Worm (Caenorhabditis elegans): ENCODE measurements around the gene pals-39.

Gene pals-39

DNA sequence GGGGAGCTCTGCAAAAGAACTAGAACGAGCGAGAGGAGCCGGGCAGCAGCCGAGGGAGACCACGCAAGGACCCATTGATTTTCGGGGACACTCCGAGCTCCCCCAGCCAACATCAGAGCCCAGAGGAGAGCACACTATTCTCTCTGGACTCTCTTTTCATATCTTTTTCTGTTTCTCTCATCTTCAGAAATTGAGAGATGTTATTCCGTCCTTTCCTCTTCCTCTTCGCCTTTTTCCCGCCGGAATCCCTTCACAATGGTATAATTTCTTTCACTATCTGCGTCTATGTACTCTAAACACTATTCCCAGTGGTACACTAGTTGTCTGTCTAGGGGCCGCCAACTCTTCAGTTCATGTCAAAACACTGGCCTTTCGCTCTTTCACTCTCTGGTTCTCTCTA is 21.7 kb upstream of the pals-39 start (continued):
- TF ChIP-seq grh-1 (GFP tag; IDR thresholded peaks at IDR 0.05) (0 out of 2 replicates have a peak, but pooled peaks have one; percentile 27), mdl-1 (tag; optimal IDR thresholded peaks at IDR 0.05) (peak in 1 of 2 experiments; percentile 76), Y116A8C.19 (tag; optimal IDR thresholded peaks at IDR 0.05; ENCODE audit: borderline replicate concordance) (no peak), fkh-10 (GFP tag; optimal IDR thresholded peaks at IDR 0.05) (peak; percentile 96), ceh-82 (tag; optimal IDR thresholded peaks at IDR 0.05) (peak; percentile 34 to 62 (median 57)), snu-23 (GFP tag; optimal IDR thresholded peaks at IDR 0.05) (peak; percentile 91), nhr-85 (tag) (peak; percentile 85), fkh-4 (tag; optimal IDR thresholded peaks at IDR 0.05; ENCODE audit: borderline replicate concordance) (no peak), pqm-1 (tag; optimal IDR thresholded peaks at IDR 0.05) (no peak), ceh-63 (GFP tag; optimal IDR thresholded peaks at IDR 0.05) (peak; percentile 68), irx-1 (tag; optimal IDR thresholded peaks at IDR 0.05) (peak; percentile 88), hlh-17 (GFP tag; optimal IDR thresholded peaks at IDR 0.05; ENCODE audit: borderline replicate concordance) (no peak), ceh-8 (GFP tag; optimal IDR thresholded peaks at IDR 0.05) (peak; percentile 65), unc-62 (GFP tag; optimal IDR thresholded peaks at IDR 0.05) (no peak), nhr-11 (tag; optimal IDR thresholded peaks at IDR 0.05) (peak; percentile 49), ces-1 (GFP tag; optimal IDR thresholded peaks at IDR 0.05) (no peak), skn-1 (tag; optimal IDR thresholded peaks at IDR 0.05) (peak; percentile 45), efl-3 (GFP tag; optimal IDR thresholded peaks at IDR 0.05) (no peak), tbx-2 (tag; optimal IDR thresholded peaks at IDR 0.05) (peak; percentile 90), jun-1 (tag; optimal IDR thresholded peaks at IDR 0.05) (peak; percentile 36), alr-1 (tag; optimal IDR thresholded peaks at IDR 0.05; ENCODE audit: borderline replicate concordance) (no peak), ceh-88 (GFP tag; IDR thresholded peaks at IDR 0.05) (peak; percentile 53; the same call in 1 of the 2 replicates), sox-4 (tag; optimal IDR thresholded peaks at IDR 0.05) (no peak), unc-86 (tag; optimal IDR thresholded peaks at IDR 0.05) (peak; percentile 88), C16A3.4 (tag; optimal IDR thresholded peaks at IDR 0.05) (peak; percentile 64), unc-130 (tag; optimal IDR thresholded peaks at IDR 0.05) (peak; percentile 42), dpl-1 (GFP tag; optimal IDR thresholded peaks at IDR 0.05) (peak; percentile 53 to 72 (median 64)), elt-2 (tag; optimal IDR thresholded peaks at IDR 0.05) (no peak), lin-39 (tag; optimal IDR thresholded peaks at IDR 0.05) (no peak), egl-27 (tag; optimal IDR thresholded peaks at IDR 0.05) (peak; percentile 73 to 78), nhr-28 (tag; optimal IDR thresholded peaks at IDR 0.05) (no peak), C04F5.9 (tag; optimal IDR thresholded peaks at IDR 0.05) (no peak), efl-1 (optimal IDR thresholded peaks at IDR 0.05) (peak; percentile 78 to 82), efl-1 (GFP tag; optimal IDR thresholded peaks at IDR 0.05 in 1 of 2) (peak; percentile 49 to 92), lsy-2 (tag; optimal IDR thresholded peaks at IDR 0.05) (peak; percentile 75 to 83), nhr-77 (tag; optimal IDR thresholded peaks at IDR 0.05) (peak; percentile 85), egl-13 (tag; optimal IDR thresholded peaks at IDR 0.05) (peak; percentile 91), pax-3 (tag; optimal IDR thresholded peaks at IDR 0.05) (peak; percentile 84), sptf-1 (tag; optimal IDR thresholded peaks at IDR 0.05) (no peak), fkh-8 (tag; optimal IDR thresholded peaks at IDR 0.05) (peak; percentile 95), mef-2 (tag; optimal IDR thresholded peaks at IDR 0.05) (peak; percentile 41), nhr-19 (GFP tag; conservative IDR thresholded peaks at IDR 0.05) (peak; percentile 82), fos-1 (tag; optimal IDR thresholded peaks at IDR 0.05) (peak; percentile 22)

DNA sequence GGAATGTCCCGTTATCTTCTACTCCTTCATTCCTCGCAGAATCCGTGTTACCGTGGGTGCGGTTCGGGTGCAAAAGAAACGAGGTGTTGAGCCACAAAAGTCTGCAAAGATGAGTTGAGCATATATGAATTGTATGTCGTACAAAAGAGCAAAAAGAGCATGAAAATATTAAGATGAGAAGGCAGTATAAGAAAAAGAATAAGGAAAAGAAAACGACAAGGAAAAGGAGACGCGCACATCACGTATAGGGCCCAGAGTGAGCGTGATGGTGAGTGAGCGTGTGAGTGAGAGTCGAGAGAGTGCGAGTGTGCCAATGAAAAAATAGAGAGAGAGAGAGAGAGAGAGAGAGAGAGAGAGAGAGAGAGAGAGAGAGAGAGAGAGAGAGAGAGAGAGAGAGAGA is 19.3 kb upstream of the pals-39 start, which contains the start of gene egl-10:
TSS of gene egl-10 (minus strand) at position 101 of the 400 bp plus-strand sequence.
- peak in 1 of 2 experiments; percentile 4 for TF ChIP-seq lin-35 (GFP tag; optimal IDR thresholded peaks at IDR 0.05)
- peak in 1 of 2 experiments; percentile 10 for TF ChIP-seq lsy-2 (tag; optimal IDR thresholded peaks at IDR 0.05)
- TF ChIP-seq mef-2 (tag; optimal IDR thresholded peaks at IDR 0.05), result no peak
- TF ChIP-seq nhr-19 (GFP tag; conservative IDR thresholded peaks at IDR 0.05), result no peak
- peak; percentile 6 for TF ChIP-seq lin-14 (GFP tag; optimal IDR thresholded peaks at IDR 0.05)
- no peak for TF ChIP-seq mab-9 (GFP tag; IDR thresholded peaks at IDR 0.05)
- no peak for TF ChIP-seq nhr-28 (tag; optimal IDR thresholded peaks at IDR 0.05)
- TF ChIP-seq fkh-10 (GFP tag; optimal IDR thresholded peaks at IDR 0.05), result no peak
- peak; percentile 19 to 29 for TF ChIP-seq efl-1 (optimal IDR thresholded peaks at IDR 0.05)
- TF ChIP-seq efl-1 (GFP tag; optimal IDR thresholded peaks at IDR 0.05 in 1 of 2), result peak in 1 of 2 experiments; percentile 65
